Worm (Caenorhabditis elegans) whole organism, late embryonic: ENCODE measurements around the gene spin-3.
A peak's percentile ranks its signal among the peaks of the same experiment; 100 is the strongest.

Source experiments
- C38D4.7 ChIP-seq: fragments of 200-800 bp; sonication (Bioruptor generic); optimal IDR thresholded peaks from 2 replicates; lab custom pipeline; 2018; ENCODE audit warnings: mild to moderate bottlenecking, missing genetic modification characterization, moderate library complexity, missing compliant biosample characterization
- ceh-31 ChIP-seq: sonication (generic microtip); optimal IDR thresholded peaks from 2 replicates; lab custom pipeline; 2016; ENCODE audit warnings: missing genetic modification characterization, missing compliant biosample characterization
- ceh-34 ChIP-seq: sonication (generic microtip); optimal IDR thresholded peaks from 2 replicates; lab custom pipeline; 2016; ENCODE audit warnings: mild to moderate bottlenecking, missing genetic modification characterization, missing compliant biosample characterization
- dmd-4 ChIP-seq: sonication (generic microtip); optimal IDR thresholded peaks from 2 replicates; lab custom pipeline; 2016; ENCODE audit warnings: borderline replicate concordance, missing genetic modification characterization, missing compliant biosample characterization
- elt-2 ChIP-seq: sonication (generic microtip); optimal IDR thresholded peaks from 2 replicates; lab custom pipeline; 2016; ENCODE audit warnings: missing genetic modification reagents, missing genetic modification characterization, missing compliant biosample characterization
- fkh-10 ChIP-seq: fragments of 150-350 bp; optimal IDR thresholded peaks from 2 replicates; lab custom pipeline; 2014; ENCODE audit warnings: missing biosample characterization, missing genetic modification reagents, missing genetic modification characterization
- hlh-30 ChIP-seq: sonication (generic microtip); optimal IDR thresholded peaks from 2 replicates; lab custom pipeline; 2017; ENCODE audit warnings: antibody characterized with exemption, missing genetic modification characterization, missing compliant biosample characterization; ENCODE audit not compliant: insufficient read depth
- nfya-1 ChIP-seq: sonication (generic microtip); optimal IDR thresholded peaks from 2 replicates; lab custom pipeline; 2017; ENCODE audit warnings: missing genetic modification characterization, mild to moderate bottlenecking, missing compliant biosample characterization, antibody characterized with exemption, moderate library complexity
- odd-2 ChIP-seq: sonication (generic microtip); optimal IDR thresholded peaks from 2 replicates; lab custom pipeline; 2017; ENCODE audit warnings: antibody characterized with exemption, mild to moderate bottlenecking, missing genetic modification characterization, missing compliant biosample characterization
- pag-3 ChIP-seq: sonication (generic microtip); optimal IDR thresholded peaks from 2 replicates; lab custom pipeline; 2016; ENCODE audit warnings: missing compliant biosample characterization, missing genetic modification characterization, borderline replicate concordance
- sdc-2 ChIP-seq: sonication (generic microtip); optimal IDR thresholded peaks from 2 replicates; lab custom pipeline; 2016; ENCODE audit warnings: missing genotype, missing genetic modification characterization, missing compliant biosample characterization
- sox-4 ChIP-seq: sonication (generic microtip); optimal IDR thresholded peaks from 2 replicates; lab custom pipeline; 2017; ENCODE audit warnings: mild to moderate bottlenecking, missing genetic modification characterization, inconsistent platforms, missing compliant biosample characterization
- tbx-7 ChIP-seq: sonication (generic microtip); optimal IDR thresholded peaks from 2 replicates; lab custom pipeline; 2016; ENCODE audit warnings: missing genotype, missing genetic modification characterization, missing compliant biosample characterization
- unc-86 ChIP-seq: sonication (generic microtip); optimal IDR thresholded peaks from 2 replicates; lab custom pipeline; 2016; ENCODE audit warnings: missing genetic modification characterization, missing compliant biosample characterization

ce11 chrX:13145988-13146873 is 16.2 kb downstream of the spin-3 start:
- TF ChIP-seq C38D4.7 (GFP tag; lab: Kevin White, UChicago) (no peak), ceh-34 (tag; lab: Kevin White, UChicago) (peak; percentile 9), sox-4 (tag; lab: Kevin White, UChicago) (no peak), fkh-10 (GFP tag; lab: Kevin White, UChicago) (no peak), tbx-7 (no peak), hlh-30 (tag; lab: Kevin White, UChicago) (no peak), ceh-31 (peak; percentile 30), odd-2 (tag; lab: Kevin White, UChicago) (no peak), dmd-4 (tag; lab: Kevin White, UChicago) (no peak), pag-3 (tag; lab: Kevin White, UChicago) (no peak), sdc-2 (tag; lab: Kevin White, UChicago) (no peak), elt-2 (no peak), unc-86 (tag; lab: Kevin White, UChicago) (no peak), nfya-1 (no peak)
